Worm (Caenorhabditis elegans): Measurements from ENCODE around the gene ptr-19.

DNA sequence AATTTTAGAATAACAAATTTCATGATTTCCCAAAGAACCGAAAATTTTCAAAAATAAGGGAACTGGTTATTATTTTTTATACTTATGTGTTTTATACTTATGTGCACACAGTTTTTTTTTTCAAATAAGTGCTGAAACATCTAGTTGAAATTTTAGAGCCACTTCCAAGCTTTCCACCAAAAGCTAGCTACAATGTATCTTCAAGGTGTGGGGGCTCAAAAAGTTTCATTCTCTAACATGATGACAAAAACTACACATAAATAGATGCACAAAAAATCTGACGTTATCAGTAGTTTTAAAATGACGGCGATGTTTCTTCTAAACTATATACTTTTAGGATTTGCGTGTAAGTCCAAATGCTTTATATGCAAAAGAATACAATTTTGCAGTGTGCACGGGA, 12.4 kb downstream of the ptr-19 start, which contains the start of gene clec-163:
- TF ChIP-seq him-1 (tag; optimal IDR thresholded peaks at IDR 0.05) = no peak
- no peak for TF ChIP-seq W03F9.2 (tag; optimal IDR thresholded peaks at IDR 0.05)
- no peak for TF ChIP-seq dao-5 (tag; optimal IDR thresholded peaks at IDR 0.05)
